Worm (Caenorhabditis elegans) whole organism, L1 larva: Measurements from ENCODE around the gene srt-39.

Experiments
- F16B12.6 ChIP-seq: fragments of 150-350 bp; optimal IDR thresholded peaks from 2 replicates; lab custom pipeline; 2014; ENCODE audit warnings: missing biosample characterization, missing genetic modification characterization
- aly-2 ChIP-seq: fragments of 150-350 bp; optimal IDR thresholded peaks from 2 replicates; lab custom pipeline; 2014; ENCODE audit warnings: missing biosample characterization, missing genetic modification characterization
- tbx-2 ChIP-seq: sonication (generic microtip); optimal IDR thresholded peaks from 2 replicates; lab custom pipeline; 2016; ENCODE audit warnings: missing genetic modification characterization, missing compliant biosample characterization
- unc-62 ChIP-seq: fragments of 150-350 bp; optimal IDR thresholded peaks from 2 replicates; lab custom pipeline; 2014; ENCODE audit warnings: missing biosample characterization, missing genetic modification reagents, missing genetic modification characterization

- TF ChIP-seq unc-62 (GFP tag; lab: Kevin White, UChicago), result no peak
- TF ChIP-seq tbx-2 (tag; lab: Kevin White, UChicago), result no peak
- TF ChIP-seq aly-2 (tag; lab: Kevin White, UChicago), result no peak
- no peak for TF ChIP-seq F16B12.6 (tag; lab: Kevin White, UChicago)
These were observed 2.2 kb downstream of the srt-39 start, which contains the start of gene inx-11 for ce11 chrV:12486934-12487333.
